Fruit fly (Drosophila melanogaster): ENCODE data around the gene CG10300.

DNA sequence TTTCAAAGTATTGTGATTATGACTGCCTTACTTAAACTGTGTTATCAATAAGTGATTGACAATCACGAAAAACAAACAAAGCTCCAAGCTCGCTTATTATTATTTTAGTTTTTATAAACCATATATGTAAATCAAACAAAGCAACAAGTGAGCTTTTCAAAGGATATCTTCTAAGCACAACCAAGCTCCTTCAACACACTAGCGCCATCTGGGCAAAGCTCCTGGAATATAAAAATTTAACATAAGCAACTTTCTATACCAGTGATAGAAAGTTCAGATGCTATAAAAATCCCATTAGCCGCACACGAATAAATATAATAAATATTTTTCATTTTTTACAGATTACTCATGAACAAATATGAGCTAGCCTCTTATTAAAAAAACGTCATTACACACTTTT, 46.9 kb upstream of the CG10300 start:
- TF ChIP-seq psq (optimal IDR thresholded peaks at IDR 0.05) = no peak
- TF ChIP-seq usp (GFP tag; optimal IDR thresholded peaks at IDR 0.05) = no peak
- TF ChIP-seq CG8478 (optimal IDR thresholded peaks at IDR 0.05) = no peak
- no peak for TF ChIP-seq pan (optimal IDR thresholded peaks at IDR 0.05)
- TF ChIP-seq EcR (GFP tag; optimal IDR thresholded peaks at IDR 0.05) = no peak
- TF ChIP-seq Dll (optimal IDR thresholded peaks at IDR 0.05) = no peak

Measured in whole organism.